Worm (Caenorhabditis elegans): Measurements from ENCODE around the gene F36A4.2.
A peak's percentile ranks its signal among the peaks of the same experiment; 100 is the strongest.

Gene F36A4.2

DNA sequence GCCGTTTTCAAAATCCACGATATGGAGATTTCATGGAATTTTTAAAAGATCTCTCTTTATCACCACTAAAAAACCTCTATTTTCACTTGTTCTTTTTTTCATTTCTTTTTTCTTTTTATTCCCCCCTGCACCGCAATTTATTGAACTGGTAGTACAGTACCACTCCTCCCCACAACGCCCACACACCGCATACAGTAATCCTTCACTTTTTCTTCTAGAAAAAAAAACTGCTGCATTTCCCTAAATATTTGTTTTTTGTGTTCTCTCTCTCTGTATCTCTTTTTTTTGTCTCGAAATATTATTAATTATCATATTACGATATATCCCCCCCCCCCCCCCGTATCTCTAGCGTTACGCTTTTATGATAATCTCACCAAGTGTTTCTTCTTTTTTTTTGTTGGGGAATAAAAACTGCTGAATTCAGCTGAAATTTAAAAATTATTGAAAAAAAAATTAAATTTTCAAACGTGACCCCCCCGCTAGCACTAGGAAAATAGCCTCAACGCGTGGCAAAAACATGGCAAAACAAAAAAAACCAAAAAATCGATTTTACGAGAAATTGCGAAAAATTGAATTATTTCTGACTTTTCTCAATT lies 45.9 kb downstream of the F36A4.2 start, which contains the start of gene Y24D9B.1 (continued):
- TF ChIP-seq lin-54 (GFP tag; optimal IDR thresholded peaks at IDR 0.05) (peak; percentile 1), bed-2 (GFP tag; IDR thresholded peaks at IDR 0.05) (no peak), ztf-26 (tag; optimal IDR thresholded peaks at IDR 0.05) (no peak)

DNA sequence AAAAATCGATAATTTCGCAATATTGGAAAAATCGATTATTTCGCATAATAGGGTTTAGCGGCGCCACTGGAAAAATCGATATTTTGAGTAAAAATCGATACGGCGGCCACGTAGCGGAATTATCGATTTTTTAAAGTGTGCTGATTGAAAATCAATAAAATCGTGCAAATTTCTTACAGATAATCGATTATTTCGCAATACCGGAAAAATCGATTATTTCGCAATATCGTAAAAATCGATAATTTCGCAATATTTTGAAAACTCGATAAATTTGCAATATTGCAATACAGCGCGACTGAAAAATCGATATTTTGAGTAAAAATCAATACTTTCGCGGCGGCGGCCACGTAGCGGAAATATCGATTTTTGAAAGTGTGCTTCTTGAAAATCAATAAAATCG lies 46.6 kb downstream of the F36A4.2 start:
- TF ChIP-seq ztf-3 (GFP tag; optimal IDR thresholded peaks at IDR 0.05) = no peak
- TF ChIP-seq cebp-1 (GFP tag; IDR thresholded peaks at IDR 0.05) = peak; percentile 75
- peak; percentile 79 for TF ChIP-seq cebp-1 (tag; optimal IDR thresholded peaks at IDR 0.05)

DNA sequence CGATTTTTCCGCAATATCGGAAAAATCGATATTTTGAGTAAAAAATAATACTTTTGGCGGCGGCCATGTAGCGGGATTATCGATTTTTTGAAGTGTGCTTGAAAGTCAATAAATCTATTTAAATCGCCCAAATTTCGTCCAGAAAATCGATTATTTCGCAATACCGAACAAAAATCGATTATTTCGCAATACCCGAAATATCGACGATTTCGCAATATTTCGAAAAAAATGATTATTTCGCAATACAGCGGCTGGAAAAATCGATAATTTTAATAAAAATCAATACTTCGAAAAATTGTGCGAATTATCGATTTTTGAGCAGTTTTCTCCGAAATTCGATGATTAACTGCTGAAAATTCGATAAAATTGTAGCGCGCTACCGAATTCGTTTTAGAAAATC lies 47.0 kb downstream of the F36A4.2 start:
- no peak for TF ChIP-seq ceh-40 (GFP tag; IDR thresholded peaks at IDR 0.05)
- peak; percentile 77 for TF ChIP-seq cebp-1 (GFP tag; IDR thresholded peaks at IDR 0.05)
- peak; percentile 95 for TF ChIP-seq cebp-1 (tag; optimal IDR thresholded peaks at IDR 0.05)

DNA sequence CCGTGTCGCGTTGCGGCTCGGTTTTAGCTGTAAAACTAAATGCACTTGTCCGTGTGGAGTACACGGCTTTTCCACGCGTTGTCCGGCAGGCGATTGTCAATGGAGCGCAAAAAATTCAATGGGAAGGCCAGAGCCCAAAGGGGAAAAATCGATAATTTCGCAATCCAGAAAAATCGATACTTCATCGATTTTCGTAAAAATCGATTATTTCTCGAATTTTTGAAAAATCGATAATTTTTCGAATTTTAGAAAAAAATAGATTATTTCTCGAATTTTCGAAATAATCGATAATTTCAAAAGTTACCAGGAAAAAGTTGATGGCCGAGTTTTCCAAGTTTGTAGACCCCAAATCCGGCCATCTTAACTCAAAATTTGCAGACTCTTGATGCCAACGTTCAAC lies 48.4 kb downstream of the F36A4.2 start:
- TF ChIP-seq ztf-6 (GFP tag; IDR thresholded peaks at IDR 0.05) (no peak), ztf-18 (tag; optimal IDR thresholded peaks at IDR 0.05) (no peak), hsf-1 (GFP tag; IDR thresholded peaks at IDR 0.05) (no peak), dox-1 (GFP tag; IDR thresholded peaks at IDR 0.05) (no peak), K11D2.4 (GFP tag; IDR thresholded peaks at IDR 0.05) (no peak), nfyb-1 (GFP tag; IDR thresholded peaks at IDR 0.05) (no peak)
